Worm (Caenorhabditis elegans): ENCODE measurements around the gene aly-3.

Gene aly-3

DNA sequence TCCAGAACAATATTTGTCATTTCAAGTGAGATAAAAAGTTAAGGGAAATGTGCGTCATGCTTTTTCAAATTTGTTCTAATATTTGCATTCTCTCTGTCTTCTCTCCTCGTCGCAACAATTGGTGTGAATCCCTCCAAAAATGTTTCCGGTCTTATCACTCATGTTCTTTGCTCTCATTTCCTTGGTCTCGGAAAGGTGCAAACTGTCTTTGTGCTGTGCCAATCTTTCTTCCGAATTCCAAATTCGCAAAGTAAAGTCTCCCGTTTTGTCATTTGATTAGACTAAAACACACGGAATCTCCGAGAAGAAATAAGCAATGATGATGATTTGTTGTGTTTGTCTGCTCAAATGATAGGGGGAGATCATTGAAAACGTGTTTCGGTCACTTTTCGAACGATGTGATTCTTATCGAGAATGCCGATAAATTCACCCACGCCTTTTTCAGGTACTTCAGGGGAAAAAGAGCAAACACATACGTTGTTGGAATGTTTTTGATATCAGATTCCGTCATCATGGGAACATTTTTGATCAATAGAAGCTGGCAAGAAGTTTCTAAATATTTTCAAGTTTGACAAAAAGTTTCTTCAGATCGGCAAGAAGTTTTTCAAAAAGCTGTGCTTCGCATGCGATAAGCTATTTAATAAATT, 42.5 kb downstream of the aly-3 start:
- peak; percentile 49 for TF ChIP-seq pha-4 (tag; optimal IDR thresholded peaks at IDR 0.05)
- TF ChIP-seq elt-2 (tag; optimal IDR thresholded peaks at IDR 0.05) = peak; percentile 65
- TF ChIP-seq lin-15B (tag; optimal IDR thresholded peaks at IDR 0.05) = no peak
- TF ChIP-seq pqm-1 (tag; optimal IDR thresholded peaks at IDR 0.05) = peak; percentile 45

ce11 chrIV:12167944-12168343, 44.9 kb downstream of the aly-3 start, which contains the start of gene F20B10.3:
TSS of gene F20B10.3 (plus strand) at chrIV:12168244.
- TF ChIP-seq mml-1 (tag; optimal IDR thresholded peaks at IDR 0.05) (no peak), nhr-67 (tag; optimal IDR thresholded peaks at IDR 0.05) (no peak), nhr-77 (tag; optimal IDR thresholded peaks at IDR 0.05) (no peak), fkh-2 (tag; optimal IDR thresholded peaks at IDR 0.05) (no peak), ceh-9 (tag; optimal IDR thresholded peaks at IDR 0.05) (no peak), mdl-1 (tag; optimal IDR thresholded peaks at IDR 0.05) (no peak), elt-2 (tag; optimal IDR thresholded peaks at IDR 0.05) (no peak)
